Worm (Caenorhabditis elegans) whole organism, mixed stage, embryonic: ENCODE data around the gene fbxa-45.

ENCODE experiments used
- elt-3 ChIP-seq: fragments of 150-350 bp; optimal IDR thresholded peaks from 2 replicates; lab custom pipeline; 2014; ENCODE audit warnings: missing biosample characterization, missing genetic modification characterization
- lsy-2 ChIP-seq: fragments of 150-350 bp; optimal IDR thresholded peaks from 2 replicates; lab custom pipeline; 2014; ENCODE audit warnings: missing biosample characterization, missing genetic modification characterization
- nhr-2 ChIP-seq: fragments of 150-350 bp; optimal IDR thresholded peaks from 2 replicates; lab custom pipeline; 2014; ENCODE audit warnings: missing biosample characterization, missing genetic modification characterization
- nhr-237 ChIP-seq: fragments of 150-350 bp; optimal IDR thresholded peaks from 2 replicates; lab custom pipeline; 2014; ENCODE audit warnings: missing biosample characterization, missing genetic modification characterization
- nhr-76 ChIP-seq: sonication (generic microtip); optimal IDR thresholded peaks from 2 replicates; lab custom pipeline; 2017; ENCODE audit warnings: missing biosample characterization, missing genetic modification characterization
- unc-62 ChIP-seq: fragments of 150-350 bp; optimal IDR thresholded peaks from 2 replicates; lab custom pipeline; 2014; ENCODE audit warnings: missing biosample characterization, missing genetic modification reagents, missing genetic modification characterization

DNA sequence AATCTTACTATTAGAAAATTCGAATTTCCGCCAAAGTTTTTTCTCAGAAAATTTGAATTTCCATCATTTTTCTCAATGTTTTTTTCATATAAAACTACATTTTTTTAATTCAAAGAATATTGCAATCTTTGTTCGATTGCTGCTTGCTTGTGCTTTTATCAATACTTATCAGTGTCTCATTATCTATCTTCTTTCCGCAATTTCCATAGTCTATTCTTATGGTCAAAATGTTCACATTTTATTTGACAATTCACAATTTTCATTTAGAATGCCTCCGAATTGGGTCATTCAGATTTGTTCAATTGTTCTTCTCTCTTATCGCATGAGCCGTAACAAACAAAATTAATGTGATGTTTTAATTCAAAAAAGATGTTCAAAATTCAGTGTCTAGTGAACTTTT, 12.0 kb upstream of the fbxa-45 start:
- no peak for TF ChIP-seq unc-62 (GFP tag; lab: Kevin White, UChicago)
- TF ChIP-seq nhr-2 (tag; lab: Kevin White, UChicago) = no peak
- TF ChIP-seq elt-3 = no peak
- TF ChIP-seq nhr-76 (tag; lab: Kevin White, UChicago) = no peak
- no peak for TF ChIP-seq lsy-2 (tag; lab: Kevin White, UChicago)
- no peak for TF ChIP-seq nhr-237
